Worm (Caenorhabditis elegans) whole organism, mixed stage, embryonic: ENCODE measurements around the gene Y17G9B.2.

Experiments used
- M03D4.4 ChIP-seq: sonication (generic microtip); optimal IDR thresholded peaks from 2 replicates; lab custom pipeline; 2017; ENCODE audit warnings: mild to moderate bottlenecking, missing genetic modification characterization, missing compliant biosample characterization
- bed-3 ChIP-seq: fragments of 200-800 bp; sonication (Bioruptor generic); optimal IDR thresholded peaks from 3 replicates; lab custom pipeline; 2018; ENCODE audit warnings: mild to moderate bottlenecking, missing genetic modification characterization, moderate library complexity, missing compliant biosample characterization
- blmp-1 ChIP-seq: fragments of 150-350 bp; optimal IDR thresholded peaks from 2 replicates; lab custom pipeline; 2014; ENCODE audit warnings: missing biosample characterization, missing genetic modification characterization
- ceh-39 ChIP-seq: fragments of 150-350 bp; optimal IDR thresholded peaks from 2 replicates; lab custom pipeline; 2014; ENCODE audit warnings: missing biosample characterization, missing genetic modification characterization
- ceh-43 ChIP-seq: fragments of 200-800 bp; sonication (Bioruptor generic); optimal IDR thresholded peaks from 2 replicates; lab custom pipeline; 2018; ENCODE audit warnings: mild to moderate bottlenecking, missing genetic modification characterization, moderate library complexity, missing compliant biosample characterization
- ceh-83 ChIP-seq: fragments of 200-800 bp; sonication (Bioruptor generic); optimal IDR thresholded peaks from 2 replicates; lab custom pipeline; 2018; ENCODE audit warnings: mild to moderate bottlenecking, missing genetic modification characterization, missing compliant biosample characterization
- ces-1 ChIP-seq: fragments of 150-350 bp; optimal IDR thresholded peaks from 2 replicates; lab custom pipeline; 2014; ENCODE audit warnings: missing biosample characterization, missing genetic modification reagents, missing genetic modification characterization
- cnd-1 ChIP-seq: fragments of 200-800 bp; sonication (Bioruptor generic); optimal IDR thresholded peaks from 2 replicates; lab custom pipeline; 2018; ENCODE audit warnings: mild to moderate bottlenecking, missing genetic modification characterization, missing compliant biosample characterization
- drap-1 ChIP-seq: fragments of 200-800 bp; sonication (Bioruptor generic); optimal IDR thresholded peaks from 3 replicates; lab custom pipeline; 2018; ENCODE audit warnings: mild to moderate bottlenecking, missing genetic modification characterization, missing compliant biosample characterization
- elt-1 ChIP-seq: sonication (generic microtip); optimal IDR thresholded peaks from 2 replicates; lab custom pipeline; 2017; ENCODE audit warnings: missing genetic modification characterization, mild to moderate bottlenecking, missing compliant biosample characterization, antibody characterized with exemption, moderate library complexity, borderline replicate concordance; ENCODE audit not compliant: insufficient read depth
- flh-1 ChIP-seq: fragments of 200-800 bp; sonication (Bioruptor generic); optimal IDR thresholded peaks from 2 replicates; lab custom pipeline; 2018; ENCODE audit warnings: mild to moderate bottlenecking, missing genetic modification characterization, moderate library complexity, missing compliant biosample characterization
- ham-2 ChIP-seq: fragments of 200-800 bp; sonication (Bioruptor generic); optimal IDR thresholded peaks from 2 replicates; lab custom pipeline; 2018; ENCODE audit warnings: mild to moderate bottlenecking, missing genetic modification characterization, missing compliant biosample characterization
- hlh-1 ChIP-seq: fragments of 150-350 bp; optimal IDR thresholded peaks from 2 replicates; lab custom pipeline; 2014; ENCODE audit warnings: missing biosample characterization, missing genetic modification reagents, missing genetic modification characterization
- lin-13 ChIP-seq: fragments of 150-350 bp; optimal IDR thresholded peaks from 2 replicates; lab custom pipeline; 2014; ENCODE audit warnings: missing biosample characterization, missing genetic modification characterization
- lsy-2 ChIP-seq: fragments of 150-350 bp; optimal IDR thresholded peaks from 2 replicates; lab custom pipeline; 2014; ENCODE audit warnings: missing biosample characterization, missing genetic modification characterization
- mab-5 ChIP-seq: fragments of 150-350 bp; optimal IDR thresholded peaks from 2 replicates; lab custom pipeline; 2014; ENCODE audit warnings: missing biosample characterization, missing genetic modification characterization
- mep-1 ChIP-seq: fragments of 150-350 bp; optimal IDR thresholded peaks from 2 replicates; lab custom pipeline; 2017; ENCODE audit warnings: missing biosample characterization, missing genetic modification reagents, missing genetic modification characterization, inconsistent platforms
- mls-2 ChIP-seq: sonication (generic microtip); optimal IDR thresholded peaks from 2 replicates; lab custom pipeline; 2016; ENCODE audit warnings: mild to moderate bottlenecking, missing genetic modification characterization, moderate library complexity, missing compliant biosample characterization
- nhr-12 ChIP-seq: fragments of 150-350 bp; optimal IDR thresholded peaks from 2 replicates; lab custom pipeline; 2014; ENCODE audit warnings: missing biosample characterization, missing genetic modification characterization
- nhr-2 ChIP-seq: fragments of 150-350 bp; optimal IDR thresholded peaks from 2 replicates; lab custom pipeline; 2014; ENCODE audit warnings: missing biosample characterization, missing genetic modification characterization
- nhr-237 ChIP-seq: fragments of 150-350 bp; optimal IDR thresholded peaks from 2 replicates; lab custom pipeline; 2014; ENCODE audit warnings: missing biosample characterization, missing genetic modification characterization
- nhr-28 ChIP-seq: fragments of 150-350 bp; optimal IDR thresholded peaks from 2 replicates; lab custom pipeline; 2014; ENCODE audit warnings: missing biosample characterization, missing genetic modification characterization
- nhr-76 ChIP-seq: sonication (generic microtip); optimal IDR thresholded peaks from 2 replicates; lab custom pipeline; 2017; ENCODE audit warnings: missing biosample characterization, missing genetic modification characterization
- pha-4 ChIP-seq: fragments of 150-350 bp; optimal IDR thresholded peaks from 2 replicates; lab custom pipeline; 2018; ENCODE audit warnings: missing biosample characterization, missing genetic modification reagents, missing genetic modification characterization
- sem-2 ChIP-seq: fragments of 200-800 bp; sonication (Bioruptor generic); optimal IDR thresholded peaks from 2 replicates; lab custom pipeline; 2018; ENCODE audit warnings: mild to moderate bottlenecking, missing genetic modification characterization, missing compliant biosample characterization
- snpc-4 ChIP-seq: fragments of 150-350 bp; optimal IDR thresholded peaks from 2 replicates; lab custom pipeline; 2014; ENCODE audit warnings: missing biosample characterization, missing genetic modification characterization
- sptf-1 ChIP-seq: sonication (generic microtip); optimal IDR thresholded peaks from 2 replicates; lab custom pipeline; 2017; ENCODE audit warnings: mild to moderate bottlenecking, missing genetic modification characterization, moderate library complexity, missing compliant biosample characterization
- tbx-8 ChIP-seq: fragments of 200-800 bp; sonication (Bioruptor generic); optimal IDR thresholded peaks from 2 replicates; lab custom pipeline; 2018; ENCODE audit warnings: mild to moderate bottlenecking, missing genetic modification characterization, moderate library complexity, missing compliant biosample characterization
- unc-120 ChIP-seq: sonication (generic microtip); optimal IDR thresholded peaks from 2 replicates; lab custom pipeline; 2017; ENCODE audit warnings: missing genetic modification characterization, missing compliant biosample characterization; ENCODE audit not compliant: poor library complexity, severe bottlenecking
- unc-39 ChIP-seq: fragments of 150-350 bp; optimal IDR thresholded peaks from 2 replicates; lab custom pipeline; 2014; ENCODE audit warnings: missing biosample characterization, missing genetic modification characterization
- unc-62 ChIP-seq: fragments of 150-350 bp; optimal IDR thresholded peaks from 2 replicates; lab custom pipeline; 2014; ENCODE audit warnings: missing biosample characterization, missing genetic modification reagents, missing genetic modification characterization
- zip-8 ChIP-seq: fragments of 150-350 bp; optimal IDR thresholded peaks from 2 replicates; lab custom pipeline; 2014; ENCODE audit warnings: missing biosample characterization, missing genetic modification characterization
- ztf-11 ChIP-seq: fragments of 150-350 bp; optimal IDR thresholded peaks from 2 replicates; lab custom pipeline; 2014; ENCODE audit warnings: missing biosample characterization, missing genetic modification characterization

The Y17G9B.2 gene

ce11 chrIV:4784687-4785086 is 20.7 kb downstream of the Y17G9B.2 start:
- TF ChIP-seq cnd-1 (tag; lab: Kevin White, UChicago) (peak; percentile 60), M03D4.4 (tag; lab: Kevin White, UChicago) (peak; percentile 22), sptf-1 (tag; lab: Kevin White, UChicago) (peak; percentile 35)

ce11 chrIV:4788332-4788731 is 24.4 kb downstream of the Y17G9B.2 start, which contains the start of gene nhr-104:
TSS of gene nhr-104 (minus strand) at chrIV:4788692.
- TF ChIP-seq pha-4 (tag; lab: Kevin White, UChicago) = no peak
- TF ChIP-seq nhr-237 (tag; lab: Kevin White, UChicago) = peak; percentile 22

- no peak for TF ChIP-seq M03D4.4 (tag; lab: Kevin White, UChicago)
- no peak for TF ChIP-seq drap-1 (GFP tag; lab: Kevin White, UChicago)
- TF ChIP-seq ham-2 = no peak
- TF ChIP-seq tbx-8 (GFP tag; lab: Kevin White, UChicago) = no peak
- TF ChIP-seq pha-4 (tag; lab: Kevin White, UChicago) = no peak
- no peak for TF ChIP-seq ceh-39 (tag; lab: Kevin White, UChicago)
- TF ChIP-seq mls-2 (tag; lab: Kevin White, UChicago) = no peak
- TF ChIP-seq nhr-237 (tag; lab: Kevin White, UChicago) = no peak
- no peak for TF ChIP-seq unc-120 (tag; lab: Kevin White, UChicago)
- no peak for TF ChIP-seq cnd-1 (tag; lab: Kevin White, UChicago)
- TF ChIP-seq ztf-11 (tag; lab: Kevin White, UChicago) = no peak
- no peak for TF ChIP-seq mep-1 (tag; lab: Kevin White, UChicago)
- TF ChIP-seq unc-62 (GFP tag; lab: Kevin White, UChicago) = no peak
- TF ChIP-seq ces-1 (GFP tag; lab: Kevin White, UChicago) = no peak
- no peak for TF ChIP-seq zip-8 (tag; lab: Kevin White, UChicago)
- TF ChIP-seq nhr-76 = no peak
- TF ChIP-seq mab-5 (tag; lab: Kevin White, UChicago) = no peak
- TF ChIP-seq flh-1 = no peak
- TF ChIP-seq ceh-83 = no peak
- no peak for TF ChIP-seq elt-1 (tag; lab: Kevin White, UChicago)
Measured at ce11 chrIV:4789445-4789844, 25.5 kb downstream of the Y17G9B.2 start, which contains the start of gene R11E3.1. TSS of gene R11E3.1 (plus strand) at chrIV:4789745.

- TF ChIP-seq ztf-11 (tag; lab: Kevin White, UChicago) = no peak
- TF ChIP-seq lin-13 (tag; lab: Kevin White, UChicago) = no peak
- TF ChIP-seq bed-3 (GFP tag; lab: Kevin White, UChicago) = no peak
- TF ChIP-seq pha-4 (tag; lab: Kevin White, UChicago) = no peak
- no peak for TF ChIP-seq ceh-83
- no peak for TF ChIP-seq nhr-28 (tag; lab: Kevin White, UChicago)
- TF ChIP-seq blmp-1 (tag; lab: Kevin White, UChicago) = no peak
- no peak for TF ChIP-seq hlh-1 (tag; lab: Kevin White, UChicago)
- no peak for TF ChIP-seq mls-2 (tag; lab: Kevin White, UChicago)
- TF ChIP-seq zip-8 (tag; lab: Kevin White, UChicago) = no peak
- no peak for TF ChIP-seq mab-5 (tag; lab: Kevin White, UChicago)
- TF ChIP-seq sptf-1 (tag; lab: Kevin White, UChicago) = no peak
Measured at ce11 chrIV:4795111-4795510, 31.2 kb downstream of the Y17G9B.2 start.

ce11 chrIV:4799114-4799513 is 35.2 kb downstream of the Y17G9B.2 start, which contains the start of gene eor-1:
TSS of gene eor-1 (minus strand) at chrIV:4799178.
- TF ChIP-seq sem-2 (GFP tag; lab: Kevin White, UChicago) (no peak), ceh-39 (tag; lab: Kevin White, UChicago) (peak; percentile 89), unc-62 (GFP tag; lab: Kevin White, UChicago) (no peak), lsy-2 (tag; lab: Kevin White, UChicago) (peak; percentile 31), nhr-237 (tag; lab: Kevin White, UChicago) (peak; percentile 12), ceh-83 (peak; percentile 14), ces-1 (GFP tag; lab: Kevin White, UChicago) (peak; percentile 63), mep-1 (tag; lab: Kevin White, UChicago) (peak; percentile 0)

ce11 chrIV:4802494-4802893 is 38.5 kb downstream of the Y17G9B.2 start, which contains the start of gene dpf-7:
TSS of gene dpf-7 (minus strand) at chrIV:4802594.
- no peak for TF ChIP-seq unc-39 (tag; lab: Kevin White, UChicago)
- no peak for TF ChIP-seq ces-1 (GFP tag; lab: Kevin White, UChicago)
- no peak for TF ChIP-seq cnd-1 (tag; lab: Kevin White, UChicago)
- no peak for TF ChIP-seq nhr-12 (tag; lab: Kevin White, UChicago)
- no peak for TF ChIP-seq flh-1
- no peak for TF ChIP-seq nhr-28 (tag; lab: Kevin White, UChicago)
- TF ChIP-seq tbx-8 (GFP tag; lab: Kevin White, UChicago) = no peak
- TF ChIP-seq zip-8 (tag; lab: Kevin White, UChicago) = no peak
- no peak for TF ChIP-seq hlh-1 (tag; lab: Kevin White, UChicago)
- no peak for TF ChIP-seq snpc-4 (tag; lab: Kevin White, UChicago)
- no peak for TF ChIP-seq drap-1 (GFP tag; lab: Kevin White, UChicago)
- no peak for TF ChIP-seq sptf-1 (tag; lab: Kevin White, UChicago)
- no peak for TF ChIP-seq lin-13 (tag; lab: Kevin White, UChicago)
- TF ChIP-seq nhr-237 (tag; lab: Kevin White, UChicago) = no peak
- TF ChIP-seq ceh-43 (GFP tag; lab: Kevin White, UChicago) = no peak
- no peak for TF ChIP-seq ceh-39 (tag; lab: Kevin White, UChicago)
- no peak for TF ChIP-seq ham-2
- TF ChIP-seq nhr-2 (tag; lab: Kevin White, UChicago) = no peak
